Fruit fly (Drosophila melanogaster): ENCODE results near the gene dmt.

Gene dmt

DNA sequence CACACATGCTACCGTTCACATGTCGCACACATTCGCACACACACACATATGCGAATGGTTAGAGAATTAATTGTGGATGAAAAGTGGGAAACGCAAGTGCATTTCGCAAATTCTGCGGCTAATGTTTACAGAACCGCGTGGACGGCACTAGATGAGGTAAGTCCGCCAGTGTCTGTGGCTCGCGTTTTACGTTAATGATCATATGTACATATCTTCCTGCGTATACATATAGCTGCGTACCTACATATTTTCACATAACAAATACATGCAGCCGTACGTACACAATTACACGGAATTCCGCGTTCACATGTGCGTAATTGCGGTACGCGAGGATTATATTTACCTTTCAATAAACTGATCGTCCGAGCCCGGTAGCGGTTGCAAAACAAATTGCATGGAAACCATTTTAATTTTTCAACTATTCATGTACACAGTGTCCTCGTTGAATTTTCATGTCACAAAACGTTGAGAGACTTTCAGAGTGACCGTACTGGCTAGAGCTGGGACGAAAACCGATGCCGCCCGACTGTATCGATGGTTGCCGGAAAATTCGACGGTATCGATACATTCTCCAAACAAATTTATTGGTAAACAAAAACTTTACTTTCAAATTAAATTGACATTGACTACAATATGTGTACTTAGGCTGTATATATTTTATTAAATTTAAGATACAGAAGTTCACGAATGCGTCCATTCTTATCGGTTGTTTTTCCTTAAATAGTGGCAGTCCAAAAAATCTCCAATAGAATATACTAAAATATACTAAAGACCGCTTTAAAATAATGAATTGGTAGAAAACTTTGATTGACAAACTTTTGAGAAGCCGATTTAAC, 14.4 kb downstream of the dmt start, which contains the start of gene hyd (continued):
- no peak for TF ChIP-seq TFAM (GFP tag; optimal IDR thresholded peaks at IDR 0.05)
- no peak for TF ChIP-seq Gug (GFP tag; IDR thresholded peaks at IDR 0.05)
- peak; percentile 72; the same call in 1 of the 4 replicates for TF ChIP-seq chinmo (GFP tag; IDR thresholded peaks at IDR 0.05; ENCODE audit: partially characterized antibody)
- no peak for TF ChIP-seq CG14014 (GFP tag; IDR thresholded peaks at IDR 0.05)
- TF ChIP-seq ac (GFP tag; optimal IDR thresholded peaks at IDR 0.05): no peak
- TF ChIP-seq CG3838 (GFP tag; optimal IDR thresholded peaks at IDR 0.05): no peak
- no peak for TF ChIP-seq usp (GFP tag; optimal IDR thresholded peaks at IDR 0.05)
- no peak for TF ChIP-seq Nf-YC (tag; optimal IDR thresholded peaks at IDR 0.05)
- TF ChIP-seq sim (GFP tag; IDR thresholded peaks at IDR 0.05): no peak
- TF ChIP-seq CG6689 (GFP tag; IDR thresholded peaks at IDR 0.05): no peak
- TF ChIP-seq ssp (GFP tag; IDR thresholded peaks at IDR 0.05): no peak
- TF ChIP-seq Doc3 (GFP tag; IDR thresholded peaks at IDR 0.05; ENCODE audit: partially characterized antibody): peak; percentile 78; the same call in 2 of the 3 replicates
- no peak for TF ChIP-seq CG17568 (GFP tag; optimal IDR thresholded peaks at IDR 0.05)
- no peak for TF ChIP-seq sr (GFP tag; IDR thresholded peaks at IDR 0.05)
- no peak for TF ChIP-seq CG3726 (GFP tag; IDR thresholded peaks at IDR 0.05)
- no peak for TF ChIP-seq CG10431 (GFP tag; optimal IDR thresholded peaks at IDR 0.05)
- TF ChIP-seq CG10366 (GFP tag; IDR thresholded peaks at IDR 0.05): no peak
- no peak for TF ChIP-seq croc (GFP tag; conservative IDR thresholded peaks at IDR 0.05)
- TF ChIP-seq sqz (GFP tag; optimal IDR thresholded peaks at IDR 0.05): no peak
- peak; percentile 43 for TF ChIP-seq CG34376 (GFP tag; optimal IDR thresholded peaks at IDR 0.05)
- TF ChIP-seq btn (GFP tag; optimal IDR thresholded peaks at IDR 0.05): no peak
- TF ChIP-seq z (GFP tag; IDR thresholded peaks at IDR 0.05): no peak
- peak; percentile 98 for TF ChIP-seq cg (GFP tag; optimal IDR thresholded peaks at IDR 0.05)
- TF ChIP-seq CG1603 (tag; optimal IDR thresholded peaks at IDR 0.05): no peak
- no peak for TF ChIP-seq ash1 (GFP tag; optimal IDR thresholded peaks at IDR 0.05)
- TF ChIP-seq nau (GFP tag; optimal IDR thresholded peaks at IDR 0.05): no peak
- TF ChIP-seq knrl (GFP tag; IDR thresholded peaks at IDR 0.05; ENCODE audit: partially characterized antibody): peak; percentile 84
- no peak for TF ChIP-seq CG11456 (GFP tag; IDR thresholded peaks at IDR 0.05)
- no peak for TF ChIP-seq gcm (GFP tag; optimal IDR thresholded peaks at IDR 0.05)
- no peak for TF ChIP-seq CG6683 (GFP tag; optimal IDR thresholded peaks at IDR 0.05)
- peak; percentile 33; the same call in 1 of the 2 replicates for TF ChIP-seq Nf-YA (GFP tag; IDR thresholded peaks at IDR 0.05)
- TF ChIP-seq Dfd (GFP tag; optimal IDR thresholded peaks at IDR 0.05): no peak
- peak; percentile 54 for TF ChIP-seq Lhr (GFP tag; optimal IDR thresholded peaks at IDR 0.05)
- TF ChIP-seq Meics (GFP tag; optimal IDR thresholded peaks at IDR 0.05): no peak
- no peak for TF ChIP-seq sima (GFP tag; optimal IDR thresholded peaks at IDR 0.05)
- TF ChIP-seq D19B (GFP tag; optimal IDR thresholded peaks at IDR 0.05): no peak
- TF ChIP-seq seq (GFP tag; IDR thresholded peaks at IDR 0.05): no peak
- TF ChIP-seq Ets97D (GFP tag; optimal IDR thresholded peaks at IDR 0.05): peak; percentile 51
- no peak for TF ChIP-seq CG9817 (tag; optimal IDR thresholded peaks at IDR 0.05)
- no peak for TF ChIP-seq CG12769 (tag; optimal IDR thresholded peaks at IDR 0.05)
- no peak for TF ChIP-seq D19A (tag; optimal IDR thresholded peaks at IDR 0.05)
- no peak for TF ChIP-seq CG31388 (GFP tag; optimal IDR thresholded peaks at IDR 0.05)
- no peak for TF ChIP-seq CG5245 (GFP tag; optimal IDR thresholded peaks at IDR 0.05)
- no peak for TF ChIP-seq CG15601 (tag; optimal IDR thresholded peaks at IDR 0.05)
- TF ChIP-seq Six4 (GFP tag; optimal IDR thresholded peaks at IDR 0.05): no peak
- peak; percentile 88 for TF ChIP-seq CG4617 (GFP tag; optimal IDR thresholded peaks at IDR 0.05; ENCODE audit: borderline replicate concordance)
- no peak for TF ChIP-seq Fer3 (tag; optimal IDR thresholded peaks at IDR 0.05)
- no peak for TF ChIP-seq cad (GFP tag; optimal IDR thresholded peaks at IDR 0.05)
- TF ChIP-seq Mes4 (GFP tag; optimal IDR thresholded peaks at IDR 0.05): no peak
- TF ChIP-seq CG1024 (GFP tag; IDR thresholded peaks at IDR 0.05): no peak
